Fruit fly (Drosophila melanogaster) whole organism, prepupa: ENCODE results near the gene Esyt2.

Experiments
- Blimp-1 ChIP-seq: fragments of 200-800 bp; sonication (Bioruptor generic); optimal IDR thresholded peaks from 3 replicates; lab custom pipeline; 2017; ENCODE audit warnings: missing biosample characterization, missing genetic modification characterization, mild to moderate bottlenecking, moderate library complexity, missing genetic modification reagents
- CG10631 ChIP-seq: fragments of 200-800 bp; sonication (Bioruptor generic); optimal IDR thresholded peaks from 2 replicates; lab custom pipeline; 2016; ENCODE audit warnings: missing biosample characterization, missing genetic modification characterization
- CG10669 ChIP-seq: fragments of 200-800 bp; sonication (Bioruptor generic); optimal IDR thresholded peaks from 3 replicates; lab custom pipeline; 2018; ENCODE audit warnings: missing biosample characterization, mild to moderate bottlenecking, missing genetic modification characterization, moderate library complexity
- CG11294 ChIP-seq: fragments of 200-800 bp; sonication (Bioruptor generic); IDR thresholded peaks from 2 replicates; pipeline ENCODE4 v1.3.6; 2022; ENCODE audit warnings: missing biosample characterization, missing genetic modification characterization
- CG11762 ChIP-seq: fragments of 200-800 bp; sonication (Bioruptor generic); optimal IDR thresholded peaks from 3 replicates; lab custom pipeline; 2016; ENCODE audit warnings: missing biosample characterization, missing genetic modification characterization; ENCODE audit not compliant: insufficient read depth
- CG11902 ChIP-seq: fragments of 200-800 bp; sonication (Bioruptor generic); optimal IDR thresholded peaks from 3 replicates; lab custom pipeline; 2016; ENCODE audit warnings: missing biosample characterization, missing genetic modification characterization
- CG15336 ChIP-seq: fragments of 200-800 bp; sonication (Bioruptor generic); IDR thresholded peaks from 2 replicates; pipeline ENCODE4 v1.3.6; 2022; ENCODE audit warnings: missing biosample characterization, missing genetic modification characterization
- CG1621 ChIP-seq: fragments of 200-800 bp; sonication (Bioruptor generic); optimal IDR thresholded peaks from 3 replicates; lab custom pipeline; 2018; ENCODE audit warnings: missing biosample characterization, mild to moderate bottlenecking, missing genetic modification characterization
- CG16779 ChIP-seq: fragments of 200-800 bp; sonication (Bioruptor generic); optimal IDR thresholded peaks from 3 replicates; lab custom pipeline; 2017; ENCODE audit warnings: missing biosample characterization, mild to moderate bottlenecking, missing genetic modification characterization
- CG3032 ChIP-seq: fragments of 200-800 bp; optimal IDR thresholded peaks from 2 replicates; lab custom pipeline; 2019; ENCODE audit warnings: missing biosample characterization, mild to moderate bottlenecking, missing genetic modification characterization, moderate library complexity
- CG31627 ChIP-seq: fragments of 200-800 bp; sonication (Bioruptor generic); optimal IDR thresholded peaks from 3 replicates; lab custom pipeline; 2016; ENCODE audit warnings: missing biosample characterization, missing genetic modification characterization
- CG34406 ChIP-seq: fragments of 200-800 bp; sonication (Bioruptor generic); optimal IDR thresholded peaks from 3 replicates; lab custom pipeline; 2016; ENCODE audit warnings: missing biosample characterization, missing genetic modification characterization
- CG6163 ChIP-seq: fragments of 200-800 bp; sonication (Bioruptor generic); IDR thresholded peaks from 3 replicates; pipeline ENCODE4 v1.3.6; 2022; ENCODE audit warnings: missing biosample characterization, missing genetic modification characterization
- CG6276 ChIP-seq: fragments of 200-800 bp; sonication (Bioruptor generic); optimal IDR thresholded peaks from 2 replicates; lab custom pipeline; 2017; ENCODE audit warnings: missing biosample characterization, mild to moderate bottlenecking, missing genetic modification characterization
- CG6792 ChIP-seq: fragments of 200-800 bp; sonication (Bioruptor generic); optimal IDR thresholded peaks from 3 replicates; lab custom pipeline; 2016; ENCODE audit warnings: missing biosample characterization, missing genetic modification characterization
- CG6808 ChIP-seq: fragments of 200-800 bp; sonication (Bioruptor generic); optimal IDR thresholded peaks from 3 replicates; lab custom pipeline; 2017; ENCODE audit warnings: missing biosample characterization, missing genetic modification characterization, mild to moderate bottlenecking, moderate library complexity, missing genetic modification reagents
- CG6854 ChIP-seq: fragments of 200-800 bp; sonication (Bioruptor generic); optimal IDR thresholded peaks from 2 replicates; lab custom pipeline; 2017; ENCODE audit warnings: missing biosample characterization, mild to moderate bottlenecking, missing genetic modification characterization
- CG7368 ChIP-seq: fragments of 200-800 bp; sonication (Bioruptor generic); optimal IDR thresholded peaks from 3 replicates; lab custom pipeline; 2016; ENCODE audit warnings: missing biosample characterization, missing genetic modification characterization
- CG8119 ChIP-seq: fragments of 200-800 bp; sonication (Bioruptor generic); IDR thresholded peaks from 3 replicates; pipeline ENCODE4 v1.3.6; 2022; ENCODE audit warnings: missing biosample characterization, missing genetic modification characterization
- CG8319 ChIP-seq: fragments of 200-800 bp; sonication (Bioruptor generic); optimal IDR thresholded peaks from 3 replicates; lab custom pipeline; 2016; ENCODE audit warnings: missing biosample characterization, missing genetic modification characterization
- CG8632 ChIP-seq: fragments of 200-800 bp; sonication (Bioruptor generic); optimal IDR thresholded peaks from 3 replicates; lab custom pipeline; 2016; ENCODE audit warnings: missing biosample characterization, missing genetic modification characterization
- CG9139 ChIP-seq: fragments of 200-800 bp; sonication (Bioruptor generic); optimal IDR thresholded peaks from 3 replicates; lab custom pipeline; 2017; ENCODE audit warnings: missing biosample characterization, mild to moderate bottlenecking, missing genetic modification characterization
- Eip75B ChIP-seq: fragments of 200-800 bp; sonication (Bioruptor generic); optimal IDR thresholded peaks from 3 replicates; lab custom pipeline; 2016; ENCODE audit warnings: missing biosample characterization, missing genetic modification characterization
- Eip93F ChIP-seq: fragments of 200-800 bp; sonication (Bioruptor generic); optimal IDR thresholded peaks from 2 replicates; lab custom pipeline; 2016; ENCODE audit warnings: missing biosample characterization, mild to moderate bottlenecking, missing genetic modification characterization
- Ets21C ChIP-seq: fragments of 200-800 bp; sonication (Bioruptor generic); optimal IDR thresholded peaks from 3 replicates; lab custom pipeline; 2016; ENCODE audit warnings: missing biosample characterization, missing genetic modification characterization
- Gug ChIP-seq: fragments of 200-800 bp; sonication (Bioruptor generic); IDR thresholded peaks from 2 replicates; pipeline ENCODE4 v1.3.6; 2022; ENCODE audit warnings: missing biosample characterization, missing genetic modification characterization
- Hr39 ChIP-seq: fragments of 200-800 bp; sonication (Bioruptor generic); optimal IDR thresholded peaks from 2 replicates; lab custom pipeline; 2016; ENCODE audit warnings: missing biosample characterization, missing genetic modification characterization
- Hr4 ChIP-seq: fragments of 200-800 bp; sonication (Bioruptor generic); optimal IDR thresholded peaks from 3 replicates; lab custom pipeline; 2016; ENCODE audit warnings: missing biosample characterization, missing genetic modification characterization
- Lpt ChIP-seq: fragments of 200-800 bp; sonication (Bioruptor generic); optimal IDR thresholded peaks from 3 replicates; lab custom pipeline; 2016; ENCODE audit warnings: missing biosample characterization, missing genetic modification characterization
- Met ChIP-seq: fragments of 200-800 bp; sonication (Bioruptor generic); optimal IDR thresholded peaks from 3 replicates; lab custom pipeline; 2016; ENCODE audit warnings: missing biosample characterization, missing genetic modification characterization
- OdsH ChIP-seq: fragments of 200-800 bp; sonication (Bioruptor generic); optimal IDR thresholded peaks from 3 replicates; lab custom pipeline; 2016; ENCODE audit warnings: missing biosample characterization, missing genetic modification characterization
- Smox ChIP-seq: fragments of 200-800 bp; sonication (Bioruptor generic); optimal IDR thresholded peaks from 3 replicates; lab custom pipeline; 2016; ENCODE audit warnings: missing biosample characterization, missing genetic modification characterization
- Sox102F ChIP-seq: fragments of 200-800 bp; sonication (Bioruptor generic); optimal IDR thresholded peaks from 2 replicates; lab custom pipeline; 2016; ENCODE audit warnings: missing biosample characterization, mild to moderate bottlenecking, missing genetic modification characterization
- Sox15 ChIP-seq: fragments of 200-800 bp; sonication (Bioruptor generic); optimal IDR thresholded peaks from 3 replicates; lab custom pipeline; 2016; ENCODE audit warnings: missing biosample characterization, missing genetic modification characterization
- achi ChIP-seq: fragments of 200-800 bp; sonication (Bioruptor generic); optimal IDR thresholded peaks from 3 replicates; lab custom pipeline; 2016; ENCODE audit warnings: missing biosample characterization, missing genetic modification characterization
- acj6 ChIP-seq: fragments of 200-800 bp; sonication (Bioruptor generic); optimal IDR thresholded peaks from 3 replicates; lab custom pipeline; 2016; ENCODE audit warnings: missing biosample characterization, missing genetic modification characterization
- dac ChIP-seq: fragments of 200-800 bp; sonication (Bioruptor generic); optimal IDR thresholded peaks from 2 replicates; lab custom pipeline; 2017; ENCODE audit warnings: missing biosample characterization, mild to moderate bottlenecking, missing genetic modification characterization
- dsx ChIP-seq: fragments of 200-800 bp; optimal IDR thresholded peaks from 3 replicates; lab custom pipeline; 2019; ENCODE audit warnings: missing biosample characterization, mild to moderate bottlenecking, missing genetic modification characterization, moderate library complexity; ENCODE audit not compliant: poor library complexity, severe bottlenecking
- eg ChIP-seq: fragments of 200-800 bp; sonication (Bioruptor generic); IDR thresholded peaks from 3 replicates; pipeline ENCODE4 v1.3.6; 2022; ENCODE audit warnings: missing biosample characterization, missing genetic modification characterization
- esn ChIP-seq: fragments of 200-800 bp; sonication (Bioruptor generic); optimal IDR thresholded peaks from 2 replicates; lab custom pipeline; 2016; ENCODE audit warnings: missing biosample characterization, mild to moderate bottlenecking, missing genetic modification characterization, moderate library complexity
- fd85E ChIP-seq: fragments of 200-800 bp; sonication (Bioruptor generic); optimal IDR thresholded peaks from 3 replicates; lab custom pipeline; 2016; ENCODE audit warnings: missing biosample characterization, missing genetic modification characterization
- fkh ChIP-seq: fragments of 200-800 bp; sonication (Bioruptor generic); optimal IDR thresholded peaks from 3 replicates; lab custom pipeline; 2017; ENCODE audit warnings: missing biosample characterization, mild to moderate bottlenecking, missing genetic modification characterization, moderate library complexity
- lz ChIP-seq: fragments of 200-800 bp; sonication (Bioruptor generic); optimal IDR thresholded peaks from 3 replicates; lab custom pipeline; 2016; ENCODE audit warnings: missing biosample characterization, missing genetic modification characterization
- net ChIP-seq: fragments of 200-800 bp; sonication (Bioruptor generic); optimal IDR thresholded peaks from 3 replicates; lab custom pipeline; 2016; ENCODE audit warnings: missing biosample characterization, missing genetic modification characterization
- salr ChIP-seq, 2 experiments: fragments of 200-800 bp; sonication (Bioruptor generic); optimal IDR thresholded peaks; 3 replicates each; lab custom pipeline; 2016 to 2018; ENCODE audit warnings: missing biosample characterization in 2 of 2, missing genetic modification characterization in 2 of 2, mild to moderate bottlenecking in 1 of 2
- svp ChIP-seq: fragments of 200-800 bp; sonication (Bioruptor generic); peaks from one replicate; lab custom pipeline; 2016; ENCODE audit warnings: missing biosample characterization, missing genetic modification characterization
- topi ChIP-seq: fragments of 200-800 bp; sonication (Bioruptor generic); optimal IDR thresholded peaks from 3 replicates; lab custom pipeline; 2016; ENCODE audit warnings: missing biosample characterization, missing genetic modification characterization
- vri ChIP-seq: fragments of 200-800 bp; sonication (Bioruptor generic); optimal IDR thresholded peaks from 3 replicates; lab custom pipeline; 2016; ENCODE audit warnings: missing biosample characterization, mild to moderate bottlenecking, missing genetic modification characterization

Gene Esyt2

dm6 chr3R:24567427-24567771 is 22.9 kb downstream of the Esyt2 start (continued):
- TF ChIP-seq CG11902 (GFP tag; lab: Kevin White, UChicago), result peak; percentile 33
- TF ChIP-seq dsx, result no peak
- no peak for TF ChIP-seq CG9139
- peak; percentile 83 for TF ChIP-seq CG15336 (GFP tag; lab: Robert Waterston, UW)
- peak; percentile 82 for TF ChIP-seq CG11294 (GFP tag; lab: Robert Waterston, UW)
- peak; percentile 30 for TF ChIP-seq Smox (GFP tag; lab: Kevin White, UChicago)
- TF ChIP-seq CG6276 (GFP tag; lab: Kevin White, UChicago), result peak; percentile 45
- TF ChIP-seq salr (GFP tag; optimal IDR thresholded peaks at IDR 0.05; lab: Kevin White, UChicago), result peak in 1 of 2 experiments; percentile 51
- peak; percentile 56 for TF ChIP-seq vri (GFP tag; lab: Kevin White, UChicago)
- no peak for TF ChIP-seq fd85E (GFP tag; lab: Kevin White, UChicago)
- peak; percentile 89 for TF ChIP-seq eg (GFP tag; lab: Robert Waterston, UW)
- peak; percentile 13 for TF ChIP-seq Lpt
- peak; percentile 75 for TF ChIP-seq Gug
- peak; percentile 15 for TF ChIP-seq dac
- TF ChIP-seq CG10631 (GFP tag; lab: Kevin White, UChicago), result peak; percentile 37
- peak; percentile 45 for TF ChIP-seq CG6792 (GFP tag; lab: Kevin White, UChicago)
- TF ChIP-seq Blimp-1 (GFP tag; lab: Kevin White, UChicago), result no peak
- TF ChIP-seq OdsH (GFP tag; lab: Kevin White, UChicago), result peak; percentile 60
- TF ChIP-seq net (GFP tag; lab: Kevin White, UChicago), result peak; percentile 38
- peak; percentile 84 for TF ChIP-seq CG6163 (GFP tag; lab: Robert Waterston, UW)
- no peak for TF ChIP-seq CG6854 (GFP tag; lab: Kevin White, UChicago)
- peak; percentile 56 for TF ChIP-seq Eip75B (GFP tag; lab: Kevin White, UChicago)
- TF ChIP-seq Hr4, result peak; percentile 70
- peak; percentile 62 for TF ChIP-seq esn (GFP tag; lab: Kevin White, UChicago)
- peak; percentile 34 for TF ChIP-seq Sox15 (GFP tag; lab: Kevin White, UChicago)
- TF ChIP-seq achi (GFP tag; lab: Kevin White, UChicago), result peak; percentile 43
- no peak for TF ChIP-seq CG16779 (tag; lab: Kevin White, UChicago)
- TF ChIP-seq CG3032, result no peak
- TF ChIP-seq CG8632 (GFP tag; lab: Kevin White, UChicago), result peak; percentile 49
- peak; percentile 8 for TF ChIP-seq CG11762 (GFP tag; lab: Kevin White, UChicago)
- no peak for TF ChIP-seq CG10669 (GFP tag; lab: Kevin White, UChicago)

dm6 chr3R:24568251-24568932 is 23.9 kb downstream of the Esyt2 start:
- TF ChIP-seq Lpt (no peak), fkh (GFP tag; lab: Kevin White, UChicago) (no peak), Gug (no peak), Hr39 (GFP tag; lab: Kevin White, UChicago) (no peak), net (GFP tag; lab: Kevin White, UChicago) (no peak), CG31627 (GFP tag; lab: Kevin White, UChicago) (no peak), Met (GFP tag; lab: Kevin White, UChicago) (peak; percentile 3), achi (GFP tag; lab: Kevin White, UChicago) (no peak), CG8319 (GFP tag; lab: Kevin White, UChicago) (no peak), Hr4 (no peak), svp (GFP tag; lab: Kevin White, UChicago) (peak; percentile 94), CG10669 (GFP tag; lab: Kevin White, UChicago) (no peak), CG7368 (GFP tag; lab: Kevin White, UChicago) (no peak), acj6 (GFP tag; lab: Kevin White, UChicago) (no peak), CG11294 (GFP tag; lab: Robert Waterston, UW) (no peak), Eip75B (GFP tag; lab: Kevin White, UChicago) (no peak), topi (GFP tag; lab: Kevin White, UChicago) (no peak), Eip93F (peak; percentile 77), CG11902 (GFP tag; lab: Kevin White, UChicago) (no peak), dac (no peak), Sox102F (no peak), CG9139 (no peak), CG6854 (GFP tag; lab: Kevin White, UChicago) (no peak), CG6808 (GFP tag; lab: Kevin White, UChicago) (no peak), fd85E (GFP tag; lab: Kevin White, UChicago) (no peak), CG1621 (tag; lab: Kevin White, UChicago) (no peak), lz (GFP tag; lab: Kevin White, UChicago) (no peak), CG15336 (GFP tag; lab: Robert Waterston, UW) (no peak), dsx (no peak), CG34406 (GFP tag; lab: Kevin White, UChicago) (no peak), CG8119 (GFP tag; lab: Robert Waterston, UW) (no peak), Ets21C (GFP tag; lab: Kevin White, UChicago) (no peak)
